Worm (Caenorhabditis elegans) whole organism, young adult: Measurements from ENCODE around the gene nhr-51.

Experiments used
- B0035.1 ChIP-seq: sonication (generic microtip); optimal IDR thresholded peaks from 2 replicates; lab custom pipeline; 2016; ENCODE audit warnings: missing genetic modification characterization, mild to moderate bottlenecking, missing compliant biosample characterization, missing genotype, missing genetic modification reagents
- B0261.1 ChIP-seq: sonication (generic microtip); optimal IDR thresholded peaks from 2 replicates; lab custom pipeline; 2016; ENCODE audit warnings: mild to moderate bottlenecking, missing genetic modification characterization, moderate library complexity, missing compliant biosample characterization
- F10E7.11 ChIP-seq: sonication (generic microtip); optimal IDR thresholded peaks from 2 replicates; lab custom pipeline; 2017; ENCODE audit warnings: mild to moderate bottlenecking, missing genetic modification characterization, moderate library complexity, missing compliant biosample characterization
- F22D6.2 ChIP-seq: sonication (generic microtip); optimal IDR thresholded peaks from 2 replicates; lab custom pipeline; 2016; ENCODE audit warnings: mild to moderate bottlenecking, missing genetic modification characterization, missing compliant biosample characterization
- F23B12.7 ChIP-seq: sonication (generic microtip); optimal IDR thresholded peaks from 2 replicates; lab custom pipeline; 2017; ENCODE audit warnings: missing genetic modification characterization, mild to moderate bottlenecking, missing compliant biosample characterization, antibody characterized with exemption, moderate library complexity; ENCODE audit not compliant: insufficient read depth
- F39B2.1 ChIP-seq: fragments of 200-800 bp; sonication (Bioruptor generic); IDR thresholded peaks from 2 replicates; pipeline ENCODE4 v1.3.6; 2022; ENCODE audit warnings: missing genetic modification reagents, missing genetic modification characterization, missing compliant biosample characterization
- F49E8.2 ChIP-seq: sonication (generic microtip); optimal IDR thresholded peaks from 3 replicates; lab custom pipeline; 2017; ENCODE audit warnings: missing genetic modification characterization, mild to moderate bottlenecking, missing compliant biosample characterization, antibody characterized with exemption, moderate library complexity; ENCODE audit not compliant: insufficient read depth
- K11D2.4 ChIP-seq: fragments of 200-800 bp; sonication (Bioruptor generic); IDR thresholded peaks from 2 replicates; pipeline ENCODE4 v1.3.6; 2022; ENCODE audit warnings: missing genetic modification reagents, missing genetic modification characterization, missing compliant biosample characterization
- T07F8.4 ChIP-seq: sonication (generic microtip); optimal IDR thresholded peaks from 2 replicates; lab custom pipeline; 2016; ENCODE audit warnings: mild to moderate bottlenecking, missing genetic modification characterization, moderate library complexity, missing compliant biosample characterization
- T26A5.8 ChIP-seq: sonication (generic microtip); optimal IDR thresholded peaks from 2 replicates; lab custom pipeline; 2016; ENCODE audit warnings: missing genetic modification characterization, missing compliant biosample characterization
- Y56A3A.18 ChIP-seq: fragments of 200-800 bp; sonication (Bioruptor generic); IDR thresholded peaks from 2 replicates; pipeline ENCODE4 v1.3.6; 2022; ENCODE audit warnings: missing genetic modification reagents, missing genetic modification characterization, missing compliant biosample characterization
- akir-1 ChIP-seq: fragments of 200-800 bp; sonication (Bioruptor generic); optimal IDR thresholded peaks from 2 replicates; lab custom pipeline; 2018; ENCODE audit warnings: mild to moderate bottlenecking, missing genetic modification characterization, moderate library complexity, missing compliant biosample characterization
- atf-7 ChIP-seq: sonication (generic microtip); optimal IDR thresholded peaks from 2 replicates; lab custom pipeline; 2017; ENCODE audit warnings: mild to moderate bottlenecking, missing genetic modification characterization, missing compliant biosample characterization
- attf-3 ChIP-seq: fragments of 200-800 bp; sonication (Bioruptor generic); conservative IDR thresholded peaks from 2 replicates; pipeline ENCODE4 v1.3.6; 2022; ENCODE audit warnings: missing genetic modification reagents, missing genetic modification characterization, missing compliant biosample characterization
- attf-6 ChIP-seq: fragments of 200-800 bp; sonication (Bioruptor generic); IDR thresholded peaks from 2 replicates; pipeline ENCODE4 v1.3.6; 2022; ENCODE audit warnings: missing genetic modification reagents, missing genetic modification characterization, missing compliant biosample characterization
- bed-2 ChIP-seq: fragments of 200-800 bp; sonication (Bioruptor generic); IDR thresholded peaks from 2 replicates; pipeline ENCODE4 v1.3.6; 2022; ENCODE audit warnings: missing genetic modification reagents, missing genetic modification characterization, missing compliant biosample characterization
- cebp-2 ChIP-seq: fragments of 200-800 bp; sonication (Bioruptor generic); IDR thresholded peaks from 2 replicates; pipeline ENCODE4 v1.3.6; 2022; ENCODE audit warnings: missing genetic modification characterization, missing compliant biosample characterization
- ceh-58 ChIP-seq: fragments of 200-800 bp; sonication (Bioruptor generic); IDR thresholded peaks from 2 replicates; pipeline ENCODE4 v1.3.6; 2022; ENCODE audit warnings: missing genetic modification characterization, missing compliant biosample characterization
- chd-7 ChIP-seq: sonication (generic microtip); optimal IDR thresholded peaks from 2 replicates; lab custom pipeline; 2016; ENCODE audit warnings: mild to moderate bottlenecking, missing genetic modification characterization, moderate library complexity, missing compliant biosample characterization
- die-1 ChIP-seq: sonication (generic microtip); optimal IDR thresholded peaks from 2 replicates; lab custom pipeline; 2016; ENCODE audit warnings: missing genotype, mild to moderate bottlenecking, missing genetic modification characterization, missing compliant biosample characterization
- efl-1 ChIP-seq: fragments of 150-350 bp; optimal IDR thresholded peaks from 2 replicates; lab custom pipeline; 2014; ENCODE audit warnings: missing biosample characterization, missing genetic modification reagents, missing genetic modification characterization
- egrh-3 ChIP-seq: fragments of 200-800 bp; sonication (Bioruptor generic); IDR thresholded peaks from 2 replicates; pipeline ENCODE4 v1.3.6; 2022; ENCODE audit warnings: missing genetic modification reagents, missing genetic modification characterization, missing compliant biosample characterization
- hlh-12 ChIP-seq: sonication (generic microtip); optimal IDR thresholded peaks from 2 replicates; lab custom pipeline; 2016; ENCODE audit warnings: missing genetic modification characterization, missing compliant biosample characterization
- hmg-20 ChIP-seq: fragments of 200-800 bp; sonication (Bioruptor generic); IDR thresholded peaks from 2 replicates; pipeline ENCODE4 v1.3.6; 2022; ENCODE audit warnings: missing genetic modification reagents, missing genetic modification characterization, missing compliant biosample characterization
- hsf-1 ChIP-seq: fragments of 200-800 bp; sonication (Bioruptor generic); IDR thresholded peaks from 2 replicates; pipeline ENCODE4 v1.3.6; 2022; ENCODE audit warnings: missing genetic modification reagents, missing genetic modification characterization, missing compliant biosample characterization
- let-526 ChIP-seq: fragments of 200-800 bp; sonication (Bioruptor generic); IDR thresholded peaks from 2 replicates; pipeline ENCODE4 v1.3.6; 2022; ENCODE audit warnings: missing genetic modification reagents, missing genetic modification characterization, missing compliant biosample characterization
- lir-1 ChIP-seq: fragments of 200-800 bp; sonication (Bioruptor generic); conservative IDR thresholded peaks from 2 replicates; pipeline ENCODE4 v1.3.6; 2022; ENCODE audit warnings: missing genetic modification reagents, missing genetic modification characterization, missing compliant biosample characterization
- madf-10 ChIP-seq: sonication (generic microtip); optimal IDR thresholded peaks from 2 replicates; lab custom pipeline; 2016; ENCODE audit warnings: mild to moderate bottlenecking, missing genetic modification characterization, missing compliant biosample characterization
- madf-3 ChIP-seq: fragments of 200-800 bp; sonication (Bioruptor generic); IDR thresholded peaks from 2 replicates; pipeline ENCODE4 v1.3.6; 2022; ENCODE audit warnings: missing genetic modification reagents, missing genetic modification characterization, missing compliant biosample characterization
- nfya-1 ChIP-seq: sonication (generic microtip); optimal IDR thresholded peaks from 2 replicates; lab custom pipeline; 2017; ENCODE audit warnings: antibody characterized with exemption, missing compliant biosample characterization, missing genetic modification characterization, borderline replicate concordance; ENCODE audit not compliant: insufficient read depth
- nhr-27 ChIP-seq: fragments of 200-800 bp; sonication (Bioruptor generic); optimal IDR thresholded peaks from 2 replicates; lab custom pipeline; 2018; ENCODE audit warnings: mild to moderate bottlenecking, missing genetic modification characterization, moderate library complexity, missing compliant biosample characterization
- sea-2 ChIP-seq: fragments of 200-800 bp; sonication (Bioruptor generic); IDR thresholded peaks from 2 replicates; pipeline ENCODE4 v1.3.6; 2022; ENCODE audit warnings: missing genetic modification characterization, missing compliant biosample characterization
- snpc-1.3 ChIP-seq: sonication (generic microtip); optimal IDR thresholded peaks from 2 replicates; lab custom pipeline; 2017; ENCODE audit warnings: missing genetic modification characterization, mild to moderate bottlenecking, missing compliant biosample characterization, antibody characterized with exemption, moderate library complexity, missing genotype, missing genetic modification reagents; ENCODE audit not compliant: insufficient read depth
- somi-1 ChIP-seq: fragments of 200-800 bp; sonication (Bioruptor generic); optimal IDR thresholded peaks from 2 replicates; lab custom pipeline; 2018; ENCODE audit warnings: mild to moderate bottlenecking, missing genetic modification characterization, missing compliant biosample characterization
- sptf-2 ChIP-seq: fragments of 200-800 bp; sonication (Bioruptor generic); optimal IDR thresholded peaks from 2 replicates; lab custom pipeline; 2018; ENCODE audit warnings: mild to moderate bottlenecking, missing genetic modification characterization, missing compliant biosample characterization
- unc-130 ChIP-seq: sonication (generic microtip); optimal IDR thresholded peaks from 2 replicates; lab custom pipeline; 2016; ENCODE audit warnings: missing genetic modification reagents, missing genetic modification characterization, missing compliant biosample characterization
- zim-3 ChIP-seq: sonication (generic microtip); optimal IDR thresholded peaks from 2 replicates; lab custom pipeline; 2017; ENCODE audit warnings: mild to moderate bottlenecking, missing genetic modification characterization, moderate library complexity, missing compliant biosample characterization
- ztf-18 ChIP-seq: sonication (generic microtip); optimal IDR thresholded peaks from 2 replicates; lab custom pipeline; 2016; ENCODE audit warnings: missing genotype, mild to moderate bottlenecking, missing genetic modification characterization, missing compliant biosample characterization
- ztf-22 ChIP-seq: fragments of 200-800 bp; sonication (Bioruptor generic); optimal IDR thresholded peaks from 2 replicates; lab custom pipeline; 2018; ENCODE audit warnings: mild to moderate bottlenecking, missing genetic modification characterization, moderate library complexity, missing compliant biosample characterization
- ztf-25 ChIP-seq: fragments of 200-800 bp; sonication (Bioruptor generic); IDR thresholded peaks from 2 replicates; pipeline ENCODE4 v1.3.6; 2022; ENCODE audit warnings: missing genetic modification reagents, missing genetic modification characterization, missing compliant biosample characterization
- ztf-28 ChIP-seq: fragments of 200-800 bp; sonication (Bioruptor generic); IDR thresholded peaks from 2 replicates; pipeline ENCODE4 v1.3.6; 2022; ENCODE audit warnings: missing genetic modification reagents, missing genetic modification characterization, missing compliant biosample characterization

Gene nhr-51

DNA sequence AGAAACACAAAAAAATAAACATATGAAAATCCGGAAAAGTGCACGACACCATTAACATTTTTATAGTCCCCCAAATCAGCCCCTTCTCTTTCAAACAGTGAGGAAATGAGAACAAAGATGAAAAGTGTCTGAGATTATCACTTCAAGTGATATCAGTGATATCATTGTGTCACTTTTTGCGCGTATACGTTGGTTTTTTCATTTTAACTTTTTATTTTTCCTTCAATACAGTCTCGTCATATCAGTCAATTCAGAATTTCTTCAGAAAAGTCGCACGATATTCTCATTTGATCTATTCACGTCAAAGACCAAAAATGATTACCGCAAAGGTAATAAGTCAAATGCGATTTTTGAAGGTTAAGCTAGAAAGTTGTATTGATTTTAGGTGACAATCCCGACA is 30.9 kb downstream of the nhr-51 start, which contains the start of gene twk-34:
twk-34 (plus strand) TSS at position 216 of the 400 bp plus-strand sequence.
- TF ChIP-seq nhr-27 (tag; lab: Kevin White, UChicago) (no peak), nfya-1 (no peak), hlh-12 (tag; lab: Kevin White, UChicago) (no peak), unc-130 (GFP tag; lab: Kevin White, UChicago) (no peak), T26A5.8 (tag; lab: Kevin White, UChicago) (no peak), K11D2.4 (GFP tag; lab: Robert Waterston, UW) (no peak), madf-3 (GFP tag; lab: Robert Waterston, UW) (no peak), cebp-2 (GFP tag; lab: Robert Waterston, UW) (no peak), egrh-3 (GFP tag; lab: Robert Waterston, UW) (no peak)

DNA sequence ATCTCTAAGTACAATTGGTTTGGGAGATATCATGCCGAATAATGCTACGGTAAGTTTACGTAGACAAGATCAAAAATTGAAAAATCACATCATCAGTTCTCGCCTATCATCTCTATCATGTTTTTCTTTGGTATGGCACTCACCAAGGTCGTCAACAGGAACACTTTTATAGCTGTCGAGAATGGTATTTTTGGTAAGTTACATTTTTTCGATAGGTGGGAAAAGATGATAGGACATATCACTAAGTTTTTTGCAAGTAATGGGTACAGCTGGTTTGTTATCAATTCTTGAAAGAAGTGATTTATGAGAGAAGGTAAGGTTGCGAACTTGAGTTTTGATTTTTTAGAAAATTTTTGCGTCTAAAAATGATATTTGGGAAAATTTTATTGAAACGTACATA is 34.2 kb downstream of the nhr-51 start:
- peak; percentile 27 for TF ChIP-seq somi-1 (GFP tag; lab: Kevin White, UChicago)
- TF ChIP-seq ceh-58 = no peak
- TF ChIP-seq ztf-25 (GFP tag; lab: Robert Waterston, UW) = no peak

DNA sequence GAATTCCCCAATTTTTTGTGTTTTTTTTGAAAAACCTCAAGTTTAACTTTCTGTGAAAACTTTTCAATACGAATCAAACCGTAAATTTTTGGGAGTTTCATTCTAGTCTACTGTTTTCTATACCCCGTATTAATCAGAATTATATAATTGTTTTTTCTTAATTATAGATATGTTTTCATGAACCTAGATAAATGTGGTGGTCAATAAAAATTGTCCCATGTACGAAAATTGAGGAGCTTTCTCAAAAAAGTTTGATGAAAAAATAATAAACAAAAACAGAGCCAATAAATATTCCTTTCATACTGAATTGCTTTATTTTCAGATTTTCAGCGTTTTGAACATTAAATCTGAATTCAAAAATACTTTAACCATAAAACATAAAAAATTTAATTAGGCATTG is 36.6 kb downstream of the nhr-51 start, which contains the start of gene Y6E2A.1:
Y6E2A.1 (minus strand) TSS at position 101 of the 400 bp plus-strand sequence.
- TF ChIP-seq F10E7.11 (tag; lab: Kevin White, UChicago) = no peak
- TF ChIP-seq zim-3 (tag; lab: Kevin White, UChicago) = no peak
- TF ChIP-seq B0261.1 (tag; lab: Kevin White, UChicago) = no peak
- no peak for TF ChIP-seq B0035.1 (tag; lab: Kevin White, UChicago)
- no peak for TF ChIP-seq hmg-20
- no peak for TF ChIP-seq hlh-12 (tag; lab: Kevin White, UChicago)
- no peak for TF ChIP-seq F23B12.7 (tag; lab: Kevin White, UChicago)
- no peak for TF ChIP-seq F22D6.2 (tag; lab: Kevin White, UChicago)
- TF ChIP-seq die-1 (tag; lab: Kevin White, UChicago) = no peak
- TF ChIP-seq F49E8.2 (tag; lab: Kevin White, UChicago) = no peak
- no peak for TF ChIP-seq efl-1 (GFP tag; lab: Kevin White, UChicago)
- no peak for TF ChIP-seq attf-3 (GFP tag; lab: Robert Waterston, UW)
- TF ChIP-seq hsf-1 (GFP tag; lab: Robert Waterston, UW) = no peak
- TF ChIP-seq ztf-18 = no peak
- TF ChIP-seq ztf-22 (GFP tag; lab: Kevin White, UChicago) = no peak
- TF ChIP-seq F39B2.1 (GFP tag; lab: Robert Waterston, UW) = no peak
- TF ChIP-seq K11D2.4 (GFP tag; lab: Robert Waterston, UW) = no peak
- no peak for TF ChIP-seq Y56A3A.18 (GFP tag; lab: Robert Waterston, UW)
- no peak for TF ChIP-seq unc-130 (GFP tag; lab: Kevin White, UChicago)
- no peak for TF ChIP-seq lir-1 (GFP tag; lab: Robert Waterston, UW)

DNA sequence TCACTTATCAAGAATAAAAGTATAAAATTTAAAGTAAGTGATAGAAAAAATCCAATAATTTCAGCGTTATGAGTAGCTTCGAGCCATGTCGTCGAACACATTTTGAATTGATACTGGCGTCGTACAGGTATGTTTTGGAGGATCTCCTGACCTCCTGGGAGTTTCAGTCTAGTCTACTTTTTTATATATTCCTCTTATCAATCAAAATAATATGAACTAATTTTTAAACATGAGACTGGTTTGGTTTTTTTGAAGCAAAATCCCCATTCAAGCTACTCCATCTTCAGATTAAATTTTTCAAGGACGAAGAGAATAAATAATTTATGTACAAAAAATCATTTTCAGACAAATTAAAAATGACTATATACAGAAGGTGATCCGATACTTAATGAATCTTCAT is 38.1 kb downstream of the nhr-51 start, which contains the start of gene str-101:
str-101 (minus strand) TSS at position 101 of the 400 bp plus-strand sequence.
- TF ChIP-seq akir-1 (GFP tag; lab: Kevin White, UChicago) (no peak), hsf-1 (GFP tag; lab: Robert Waterston, UW) (no peak), madf-10 (tag; lab: Kevin White, UChicago) (no peak), sptf-2 (GFP tag; lab: Kevin White, UChicago) (no peak), F22D6.2 (tag; lab: Kevin White, UChicago) (no peak), egrh-3 (GFP tag; lab: Robert Waterston, UW) (no peak), atf-7 (tag; lab: Kevin White, UChicago) (no peak), ztf-28 (GFP tag; lab: Robert Waterston, UW) (no peak), ztf-18 (no peak), bed-2 (GFP tag; lab: Robert Waterston, UW) (no peak), sea-2 (no peak), attf-6 (GFP tag; lab: Robert Waterston, UW) (no peak), let-526 (no peak), chd-7 (no peak), nfya-1 (no peak), T07F8.4 (tag; lab: Kevin White, UChicago) (no peak), Y56A3A.18 (GFP tag; lab: Robert Waterston, UW) (no peak), snpc-1.3 (tag; lab: Kevin White, UChicago) (no peak)
